Fruit fly (Drosophila melanogaster) whole organism, prepupa: ENCODE results near the gene CG33791.
A peak's percentile ranks its signal among the peaks of the same experiment; 100 is the strongest.

Source experiments
- Blimp-1 ChIP-seq: fragments of 200-800 bp; sonication (Bioruptor generic); optimal IDR thresholded peaks from 3 replicates; lab custom pipeline; 2017; ENCODE audit warnings: missing biosample characterization, missing genetic modification characterization, mild to moderate bottlenecking, moderate library complexity, missing genetic modification reagents
- CG10631 ChIP-seq: fragments of 200-800 bp; sonication (Bioruptor generic); optimal IDR thresholded peaks from 2 replicates; lab custom pipeline; 2016; ENCODE audit warnings: missing biosample characterization, missing genetic modification characterization
- CG10669 ChIP-seq: fragments of 200-800 bp; sonication (Bioruptor generic); optimal IDR thresholded peaks from 3 replicates; lab custom pipeline; 2018; ENCODE audit warnings: missing biosample characterization, mild to moderate bottlenecking, missing genetic modification characterization, moderate library complexity
- CG11294 ChIP-seq: fragments of 200-800 bp; sonication (Bioruptor generic); IDR thresholded peaks from 2 replicates; pipeline ENCODE4 v1.3.6; 2022; ENCODE audit warnings: missing biosample characterization, missing genetic modification characterization
- CG11762 ChIP-seq: fragments of 200-800 bp; sonication (Bioruptor generic); optimal IDR thresholded peaks from 3 replicates; lab custom pipeline; 2016; ENCODE audit warnings: missing biosample characterization, missing genetic modification characterization; ENCODE audit not compliant: insufficient read depth
- CG11902 ChIP-seq: fragments of 200-800 bp; sonication (Bioruptor generic); optimal IDR thresholded peaks from 3 replicates; lab custom pipeline; 2016; ENCODE audit warnings: missing biosample characterization, missing genetic modification characterization
- CG15336 ChIP-seq: fragments of 200-800 bp; sonication (Bioruptor generic); IDR thresholded peaks from 2 replicates; pipeline ENCODE4 v1.3.6; 2022; ENCODE audit warnings: missing biosample characterization, missing genetic modification characterization
- CG16779 ChIP-seq: fragments of 200-800 bp; sonication (Bioruptor generic); optimal IDR thresholded peaks from 3 replicates; lab custom pipeline; 2017; ENCODE audit warnings: missing biosample characterization, mild to moderate bottlenecking, missing genetic modification characterization
- CG3032 ChIP-seq: fragments of 200-800 bp; optimal IDR thresholded peaks from 2 replicates; lab custom pipeline; 2019; ENCODE audit warnings: missing biosample characterization, mild to moderate bottlenecking, missing genetic modification characterization, moderate library complexity
- CG31627 ChIP-seq: fragments of 200-800 bp; sonication (Bioruptor generic); optimal IDR thresholded peaks from 3 replicates; lab custom pipeline; 2016; ENCODE audit warnings: missing biosample characterization, missing genetic modification characterization
- CG34406 ChIP-seq: fragments of 200-800 bp; sonication (Bioruptor generic); optimal IDR thresholded peaks from 3 replicates; lab custom pipeline; 2016; ENCODE audit warnings: missing biosample characterization, missing genetic modification characterization
- CG3919 ChIP-seq: fragments of 200-800 bp; sonication (Bioruptor generic); optimal IDR thresholded peaks from 3 replicates; lab custom pipeline; 2016; ENCODE audit warnings: missing biosample characterization, missing genetic modification characterization
- CG4318 ChIP-seq: fragments of 200-800 bp; sonication (Bioruptor generic); optimal IDR thresholded peaks from 3 replicates; lab custom pipeline; 2017; ENCODE audit warnings: missing biosample characterization, mild to moderate bottlenecking, missing genetic modification characterization
- CG6163 ChIP-seq: fragments of 200-800 bp; sonication (Bioruptor generic); IDR thresholded peaks from 3 replicates; pipeline ENCODE4 v1.3.6; 2022; ENCODE audit warnings: missing biosample characterization, missing genetic modification characterization
- CG6792 ChIP-seq: fragments of 200-800 bp; sonication (Bioruptor generic); optimal IDR thresholded peaks from 3 replicates; lab custom pipeline; 2016; ENCODE audit warnings: missing biosample characterization, missing genetic modification characterization
- CG6808 ChIP-seq: fragments of 200-800 bp; sonication (Bioruptor generic); optimal IDR thresholded peaks from 3 replicates; lab custom pipeline; 2017; ENCODE audit warnings: missing biosample characterization, missing genetic modification characterization, mild to moderate bottlenecking, moderate library complexity, missing genetic modification reagents
- CG6854 ChIP-seq: fragments of 200-800 bp; sonication (Bioruptor generic); optimal IDR thresholded peaks from 2 replicates; lab custom pipeline; 2017; ENCODE audit warnings: missing biosample characterization, mild to moderate bottlenecking, missing genetic modification characterization
- CG7368 ChIP-seq: fragments of 200-800 bp; sonication (Bioruptor generic); optimal IDR thresholded peaks from 3 replicates; lab custom pipeline; 2016; ENCODE audit warnings: missing biosample characterization, missing genetic modification characterization
- CG8119 ChIP-seq: fragments of 200-800 bp; sonication (Bioruptor generic); IDR thresholded peaks from 3 replicates; pipeline ENCODE4 v1.3.6; 2022; ENCODE audit warnings: missing biosample characterization, missing genetic modification characterization
- CG8319 ChIP-seq: fragments of 200-800 bp; sonication (Bioruptor generic); optimal IDR thresholded peaks from 3 replicates; lab custom pipeline; 2016; ENCODE audit warnings: missing biosample characterization, missing genetic modification characterization
- CG9139 ChIP-seq: fragments of 200-800 bp; sonication (Bioruptor generic); optimal IDR thresholded peaks from 3 replicates; lab custom pipeline; 2017; ENCODE audit warnings: missing biosample characterization, mild to moderate bottlenecking, missing genetic modification characterization
- Eip78C ChIP-seq: fragments of 200-800 bp; sonication (Bioruptor generic); peaks from one replicate; lab custom pipeline; 2016; ENCODE audit warnings: missing biosample characterization, missing genetic modification characterization
- Ets96B ChIP-seq: fragments of 200-800 bp; optimal IDR thresholded peaks from 2 replicates; lab custom pipeline; 2019; ENCODE audit warnings: missing biosample characterization, mild to moderate bottlenecking, missing genetic modification characterization, moderate library complexity
- Hr38 ChIP-seq: sonication (Bioruptor generic); optimal IDR thresholded peaks from 2 replicates; lab custom pipeline; 2016; ENCODE audit warnings: missing biosample characterization, missing genetic modification characterization
- Hr39 ChIP-seq: fragments of 200-800 bp; sonication (Bioruptor generic); optimal IDR thresholded peaks from 2 replicates; lab custom pipeline; 2016; ENCODE audit warnings: missing biosample characterization, missing genetic modification characterization
- Lpt ChIP-seq: fragments of 200-800 bp; sonication (Bioruptor generic); optimal IDR thresholded peaks from 3 replicates; lab custom pipeline; 2016; ENCODE audit warnings: missing biosample characterization, missing genetic modification characterization
- Met ChIP-seq: fragments of 200-800 bp; sonication (Bioruptor generic); optimal IDR thresholded peaks from 3 replicates; lab custom pipeline; 2016; ENCODE audit warnings: missing biosample characterization, missing genetic modification characterization
- OdsH ChIP-seq: fragments of 200-800 bp; sonication (Bioruptor generic); optimal IDR thresholded peaks from 3 replicates; lab custom pipeline; 2016; ENCODE audit warnings: missing biosample characterization, missing genetic modification characterization
- Sox14 ChIP-seq: fragments of 200-800 bp; sonication (Bioruptor generic); optimal IDR thresholded peaks from 3 replicates; lab custom pipeline; 2016; ENCODE audit warnings: missing biosample characterization, missing genetic modification characterization
- achi ChIP-seq: fragments of 200-800 bp; sonication (Bioruptor generic); optimal IDR thresholded peaks from 3 replicates; lab custom pipeline; 2016; ENCODE audit warnings: missing biosample characterization, missing genetic modification characterization
- acj6 ChIP-seq: fragments of 200-800 bp; sonication (Bioruptor generic); optimal IDR thresholded peaks from 3 replicates; lab custom pipeline; 2016; ENCODE audit warnings: missing biosample characterization, missing genetic modification characterization
- dac ChIP-seq: fragments of 200-800 bp; sonication (Bioruptor generic); optimal IDR thresholded peaks from 2 replicates; lab custom pipeline; 2017; ENCODE audit warnings: missing biosample characterization, mild to moderate bottlenecking, missing genetic modification characterization
- dsx ChIP-seq: fragments of 200-800 bp; optimal IDR thresholded peaks from 3 replicates; lab custom pipeline; 2019; ENCODE audit warnings: missing biosample characterization, mild to moderate bottlenecking, missing genetic modification characterization, moderate library complexity; ENCODE audit not compliant: poor library complexity, severe bottlenecking
- eg ChIP-seq: fragments of 200-800 bp; sonication (Bioruptor generic); IDR thresholded peaks from 3 replicates; pipeline ENCODE4 v1.3.6; 2022; ENCODE audit warnings: missing biosample characterization, missing genetic modification characterization
- esn ChIP-seq: fragments of 200-800 bp; sonication (Bioruptor generic); optimal IDR thresholded peaks from 2 replicates; lab custom pipeline; 2016; ENCODE audit warnings: missing biosample characterization, mild to moderate bottlenecking, missing genetic modification characterization, moderate library complexity
- fd59A ChIP-seq: fragments of 200-800 bp; sonication (Bioruptor generic); optimal IDR thresholded peaks from 2 replicates; lab custom pipeline; 2017; ENCODE audit warnings: missing biosample characterization, mild to moderate bottlenecking, missing genetic modification characterization, missing genetic modification reagents
- fd85E ChIP-seq: fragments of 200-800 bp; sonication (Bioruptor generic); optimal IDR thresholded peaks from 3 replicates; lab custom pipeline; 2016; ENCODE audit warnings: missing biosample characterization, missing genetic modification characterization
- fkh ChIP-seq: fragments of 200-800 bp; sonication (Bioruptor generic); optimal IDR thresholded peaks from 3 replicates; lab custom pipeline; 2017; ENCODE audit warnings: missing biosample characterization, mild to moderate bottlenecking, missing genetic modification characterization, moderate library complexity
- lz ChIP-seq: fragments of 200-800 bp; sonication (Bioruptor generic); optimal IDR thresholded peaks from 3 replicates; lab custom pipeline; 2016; ENCODE audit warnings: missing biosample characterization, missing genetic modification characterization
- pdm3 ChIP-seq: fragments of 200-800 bp; sonication (Bioruptor generic); optimal IDR thresholded peaks from 3 replicates; lab custom pipeline; 2016; ENCODE audit warnings: missing biosample characterization, missing genetic modification characterization
- salr ChIP-seq, 2 experiments: fragments of 200-800 bp; sonication (Bioruptor generic); optimal IDR thresholded peaks; 3 replicates each; lab custom pipeline; 2016 to 2018; ENCODE audit warnings: missing biosample characterization in 2 of 2, missing genetic modification characterization in 2 of 2, mild to moderate bottlenecking in 1 of 2
- spab ChIP-seq: fragments of 200-800 bp; sonication (Bioruptor generic); optimal IDR thresholded peaks from 2 replicates; lab custom pipeline; 2017; ENCODE audit warnings: missing biosample characterization, mild to moderate bottlenecking, missing genetic modification characterization, missing genetic modification reagents
- ss ChIP-seq, 2 experiments: fragments of 200-800 bp; sonication (Bioruptor generic); optimal IDR thresholded peaks; 2 replicates in 1 of 2; 3 replicates in 1 of 2; lab custom pipeline; 2017 to 2018; ENCODE audit warnings: mild to moderate bottlenecking in 2 of 2, missing biosample characterization in 2 of 2, missing genetic modification characterization in 2 of 2, moderate library complexity in 1 of 2
- svp ChIP-seq: fragments of 200-800 bp; sonication (Bioruptor generic); peaks from one replicate; lab custom pipeline; 2016; ENCODE audit warnings: missing biosample characterization, missing genetic modification characterization
- topi ChIP-seq: fragments of 200-800 bp; sonication (Bioruptor generic); optimal IDR thresholded peaks from 3 replicates; lab custom pipeline; 2016; ENCODE audit warnings: missing biosample characterization, missing genetic modification characterization
- vri ChIP-seq: fragments of 200-800 bp; sonication (Bioruptor generic); optimal IDR thresholded peaks from 3 replicates; lab custom pipeline; 2016; ENCODE audit warnings: missing biosample characterization, mild to moderate bottlenecking, missing genetic modification characterization

CG33791 gene

DNA sequence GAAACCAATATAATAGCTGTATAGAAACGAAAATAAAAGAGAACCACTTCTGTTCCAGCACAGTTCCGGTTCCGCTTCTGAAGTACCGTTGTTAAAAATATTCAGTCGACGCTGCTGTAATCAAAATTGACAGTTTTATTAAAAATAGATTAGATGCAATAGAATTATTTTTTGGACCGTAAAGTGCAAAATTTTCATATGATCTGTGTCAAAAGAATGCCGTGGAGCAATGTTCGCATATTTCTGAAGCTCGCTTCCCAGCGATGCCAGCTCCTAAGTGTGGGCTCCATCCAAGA lies at the start of gene CG33791, which contains the start of gene CG18170:
Gene CG33791 (plus strand): TSS at position 122 of the 296 bp plus-strand sequence.
Gene CG18170 (plus strand): TSS at position 122 of the 296 bp plus-strand sequence.
- TF ChIP-seq CG6792 (GFP tag; lab: Kevin White, UChicago) (no peak), CG11294 (no peak), CG6808 (no peak), vri (GFP tag; lab: Kevin White, UChicago) (no peak), CG15336 (GFP tag; lab: Robert Waterston, UW) (no peak)

DNA sequence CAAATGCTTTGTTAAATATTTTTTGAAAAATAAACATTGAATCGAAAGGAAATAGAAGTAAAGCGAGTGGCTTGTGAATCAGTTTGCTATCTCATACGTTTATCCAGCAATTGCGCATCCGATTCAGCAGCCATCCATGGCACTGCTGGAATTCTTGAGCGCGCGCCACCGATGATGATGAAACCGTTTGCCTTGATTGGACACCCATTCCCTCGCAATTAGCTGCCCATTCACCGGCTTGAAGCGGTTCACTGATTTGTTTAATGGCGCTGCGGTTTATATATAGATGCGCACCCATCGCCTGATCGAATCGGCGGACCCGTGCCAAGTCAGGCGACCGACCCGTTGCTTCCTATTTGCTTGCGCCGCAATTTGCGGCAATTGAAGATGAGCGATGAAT lies 49.6 kb upstream of the CG33791 start, which contains the start of gene Pcyt2:
Gene Pcyt2 (plus strand): TSS at position 301 of the 400 bp plus-strand sequence.
- TF ChIP-seq achi (GFP tag; lab: Kevin White, UChicago): no peak
- no peak for TF ChIP-seq Blimp-1 (GFP tag; lab: Kevin White, UChicago)
- no peak for TF ChIP-seq CG31627

DNA sequence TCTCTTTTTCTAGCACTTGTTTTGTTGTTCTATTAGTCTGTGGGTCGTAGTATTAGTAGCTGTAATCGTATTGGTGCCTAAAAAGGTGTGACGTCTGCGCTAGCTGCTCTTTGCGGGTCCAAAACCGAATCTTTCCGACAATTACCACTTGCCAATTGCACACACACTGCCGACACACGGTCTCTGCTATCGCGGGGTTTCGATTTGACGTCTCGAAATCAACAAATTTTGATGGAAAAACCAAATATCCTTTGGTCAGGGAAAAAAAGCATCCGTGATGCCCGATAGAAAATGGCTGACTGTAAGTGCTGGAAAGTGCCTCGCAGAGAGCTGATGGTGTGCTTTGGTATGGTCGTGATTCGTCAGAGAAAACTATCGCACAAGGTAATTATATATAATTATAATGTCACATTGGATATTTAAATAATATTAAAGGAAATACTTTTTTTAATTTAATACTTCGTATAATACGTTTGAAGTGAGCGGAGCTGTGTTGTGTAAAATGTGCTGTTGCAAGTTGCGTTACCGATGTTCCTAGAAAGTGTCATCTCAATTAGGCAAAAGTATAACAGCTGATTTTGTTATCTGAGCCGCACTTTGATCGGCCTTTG lies 44.5 kb upstream of the CG33791 start, which contains the start of the genes Pex10 and CG12099:
Gene Pex10 (plus strand): TSS at position 51 of the 611 bp plus-strand sequence.
Gene CG12099 (minus strand): TSS at position 307 of the 611 bp plus-strand sequence.
- TF ChIP-seq CG11902 (peak; percentile 79), lz (peak; percentile 83), svp (GFP tag; lab: Kevin White, UChicago) (peak; percentile 92), fd59A (peak; percentile 67), CG34406 (GFP tag; lab: Kevin White, UChicago) (peak; percentile 78), acj6 (peak; percentile 88), CG6163 (GFP tag; lab: Robert Waterston, UW) (peak; percentile 86), salr (GFP tag; optimal IDR thresholded peaks at IDR 0.05; lab: Kevin White, UChicago) (peak in 1 of 2 experiments; percentile 54), Lpt (peak; percentile 62), CG8119 (GFP tag; lab: Robert Waterston, UW) (peak; percentile 60; the same call in 2 of the 3 replicates), fd85E (GFP tag; lab: Kevin White, UChicago) (peak; percentile 20), OdsH (GFP tag; lab: Kevin White, UChicago) (peak; percentile 90), CG15336 (GFP tag; lab: Robert Waterston, UW) (peak; percentile 74), CG16779 (tag; lab: Kevin White, UChicago) (peak; percentile 42), CG11294 (peak; percentile 75), CG3032 (tag; lab: Kevin White, UChicago) (peak; percentile 86), topi (GFP tag; lab: Kevin White, UChicago) (peak; percentile 75), Eip78C (GFP tag; lab: Kevin White, UChicago) (peak; percentile 79), pdm3 (GFP tag; lab: Kevin White, UChicago) (no peak), dac (GFP tag; lab: Kevin White, UChicago) (peak; percentile 82), Met (GFP tag; lab: Kevin White, UChicago) (no peak), CG10631 (peak; percentile 94), dsx (peak; percentile 65), CG4318 (GFP tag; lab: Kevin White, UChicago) (peak; percentile 68), spab (GFP tag; lab: Kevin White, UChicago) (peak; percentile 38), Ets96B (tag; lab: Kevin White, UChicago) (peak; percentile 71), CG9139 (GFP tag; lab: Kevin White, UChicago) (peak; percentile 39), CG10669 (GFP tag; lab: Kevin White, UChicago) (peak; percentile 73), CG11762 (peak; percentile 65), CG6854 (GFP tag; lab: Kevin White, UChicago) (peak; percentile 69), ss (GFP tag; optimal IDR thresholded peaks at IDR 0.05; lab: Kevin White, UChicago) (peak; percentile 69 to 76), CG7368 (GFP tag; lab: Kevin White, UChicago) (peak; percentile 69), fkh (no peak), CG6808 (peak; percentile 78), Sox14 (GFP tag; lab: Kevin White, UChicago) (peak; percentile 80), eg (GFP tag; lab: Robert Waterston, UW) (peak; percentile 81), Hr39 (GFP tag; lab: Kevin White, UChicago) (peak; percentile 80), CG6792 (GFP tag; lab: Kevin White, UChicago) (peak; percentile 80), CG3919 (GFP tag; lab: Kevin White, UChicago) (peak; percentile 84), esn (GFP tag; lab: Kevin White, UChicago) (peak; percentile 88), CG8319 (GFP tag; lab: Kevin White, UChicago) (peak; percentile 67), CG31627 (peak; percentile 83), achi (GFP tag; lab: Kevin White, UChicago) (peak; percentile 86), Hr38 (GFP tag; lab: Kevin White, UChicago) (no peak)
